Worm (Caenorhabditis elegans) whole organism, L1 larva: ENCODE measurements around the gene viro-2.

Experiments used
- C34B4.2 ChIP-seq: sonication (generic microtip); optimal IDR thresholded peaks from 2 replicates; lab custom pipeline; 2017; ENCODE audit warnings: mild to moderate bottlenecking, missing genetic modification characterization, missing compliant biosample characterization
- ama-1 ChIP-seq: fragments of 150-350 bp; optimal IDR thresholded peaks from 2 replicates; lab custom pipeline; 2014
- ceh-8 ChIP-seq: fragments of 200-800 bp; sonication (Bioruptor generic); optimal IDR thresholded peaks from 2 replicates; lab custom pipeline; 2018; ENCODE audit warnings: mild to moderate bottlenecking, missing genetic modification characterization, moderate library complexity, missing compliant biosample characterization
- ceh-82 ChIP-seq, 3 experiments: fragments of 150-350 bp in 1 of 3; sonication (generic microtip) in 2 of 3; optimal IDR thresholded peaks; 2 replicates each; lab custom pipeline; 2014 to 2017; ENCODE audit warnings: missing biosample characterization in 3 of 3, missing genetic modification characterization in 3 of 3
- ceh-88 ChIP-seq: fragments of 200-800 bp; sonication (Bioruptor generic); IDR thresholded peaks from 2 replicates; pipeline ENCODE4 v1.3.6; 2022; ENCODE audit warnings: missing genetic modification characterization, missing compliant biosample characterization
- ces-1 ChIP-seq: fragments of 150-350 bp; optimal IDR thresholded peaks from 2 replicates; lab custom pipeline; 2014; ENCODE audit warnings: missing biosample characterization, missing genetic modification reagents, missing genetic modification characterization
- efl-3 ChIP-seq: fragments of 200-800 bp; sonication (Bioruptor generic); optimal IDR thresholded peaks from 2 replicates; lab custom pipeline; 2018; ENCODE audit warnings: mild to moderate bottlenecking, missing genetic modification characterization, missing compliant biosample characterization
- egl-13 ChIP-seq: sonication (generic microtip); optimal IDR thresholded peaks from 2 replicates; lab custom pipeline; 2016; ENCODE audit warnings: missing genotype, missing genetic modification reagents, missing genetic modification characterization, missing compliant biosample characterization
- ets-5 ChIP-seq: fragments of 200-800 bp; sonication (Bioruptor generic); IDR thresholded peaks from 2 replicates; pipeline ENCODE4 v1.3.6; 2022; ENCODE audit warnings: missing genetic modification characterization, missing compliant biosample characterization
- fkh-10 ChIP-seq: sonication (generic microtip); optimal IDR thresholded peaks from 2 replicates; lab custom pipeline; 2017; ENCODE audit warnings: missing biosample characterization, missing genetic modification reagents, missing genetic modification characterization
- fkh-8 ChIP-seq: sonication (generic microtip); optimal IDR thresholded peaks from 2 replicates; lab custom pipeline; 2016; ENCODE audit warnings: mild to moderate bottlenecking, missing genetic modification characterization, missing compliant biosample characterization
- hlh-17 ChIP-seq: fragments of 200-800 bp; sonication (Bioruptor generic); optimal IDR thresholded peaks from 2 replicates; lab custom pipeline; 2018; ENCODE audit warnings: missing genetic modification characterization, mild to moderate bottlenecking, missing compliant biosample characterization, moderate library complexity, borderline replicate concordance
- hlh-4 ChIP-seq: sonication (generic microtip); optimal IDR thresholded peaks from 2 replicates; lab custom pipeline; 2016; ENCODE audit warnings: mild to moderate bottlenecking, missing genetic modification characterization, missing compliant biosample characterization
- hpl-2 ChIP-seq: fragments of 150-350 bp; optimal IDR thresholded peaks from 2 replicates; lab custom pipeline; 2014; ENCODE audit warnings: missing biosample characterization, missing genetic modification reagents, missing genetic modification characterization
- irx-1 ChIP-seq: sonication (generic microtip); optimal IDR thresholded peaks from 2 replicates; lab custom pipeline; 2016; ENCODE audit warnings: missing genetic modification characterization, missing compliant biosample characterization
- lin-14 ChIP-seq: fragments of 200-800 bp; sonication (Bioruptor generic); optimal IDR thresholded peaks from 2 replicates; lab custom pipeline; 2018; ENCODE audit warnings: mild to moderate bottlenecking, missing genetic modification characterization, moderate library complexity, missing compliant biosample characterization
- lin-15B ChIP-seq: fragments of 150-350 bp; sonication (generic microtip); optimal IDR thresholded peaks from 3 replicates; lab custom pipeline; 2014; ENCODE audit warnings: missing biosample characterization, missing genetic modification characterization
- lin-39 ChIP-seq: fragments of 150-350 bp; optimal IDR thresholded peaks from 2 replicates; lab custom pipeline; 2014; ENCODE audit warnings: missing biosample characterization, missing genetic modification reagents, missing genetic modification characterization
- lsy-2 ChIP-seq, 2 experiments: fragments of 150-350 bp; optimal IDR thresholded peaks; 2 replicates each; lab custom pipeline; 2014; ENCODE audit warnings: missing biosample characterization in 2 of 2, missing genetic modification characterization in 2 of 2
- mab-9 ChIP-seq: fragments of 200-800 bp; sonication (Bioruptor generic); IDR thresholded peaks from 2 replicates; pipeline ENCODE4 v1.3.6; 2022; ENCODE audit warnings: missing genetic modification reagents, missing genetic modification characterization, missing compliant biosample characterization
- mdl-1 ChIP-seq, 2 experiments: fragments of 150-350 bp; optimal IDR thresholded peaks; 2 replicates each; lab custom pipeline; 2014 to 2017; ENCODE audit warnings: missing biosample characterization in 2 of 2, missing genetic modification characterization in 2 of 2, inconsistent platforms in 1 of 2
- mef-2 ChIP-seq: fragments of 150-350 bp; optimal IDR thresholded peaks from 2 replicates; lab custom pipeline; 2014; ENCODE audit warnings: missing biosample characterization, missing genetic modification characterization
- mep-1 ChIP-seq: fragments of 150-350 bp; optimal IDR thresholded peaks from 2 replicates; lab custom pipeline; 2014; ENCODE audit warnings: missing biosample characterization, missing genetic modification characterization
- nhr-11 ChIP-seq: fragments of 150-350 bp; optimal IDR thresholded peaks from 2 replicates; lab custom pipeline; 2014; ENCODE audit warnings: missing biosample characterization, missing genetic modification characterization
- nhr-12 ChIP-seq: sonication (generic microtip); optimal IDR thresholded peaks from 2 replicates; lab custom pipeline; 2017; ENCODE audit warnings: missing biosample characterization, missing genetic modification characterization
- nhr-47 ChIP-seq: sonication (generic microtip); optimal IDR thresholded peaks from 2 replicates; lab custom pipeline; 2016; ENCODE audit warnings: mild to moderate bottlenecking, missing genetic modification characterization, moderate library complexity, missing compliant biosample characterization
- nhr-71 ChIP-seq: sonication (generic microtip); optimal IDR thresholded peaks from 2 replicates; lab custom pipeline; 2016; ENCODE audit warnings: mild to moderate bottlenecking, missing genetic modification characterization, moderate library complexity, missing compliant biosample characterization
- nhr-76 ChIP-seq: sonication (generic microtip); optimal IDR thresholded peaks from 2 replicates; lab custom pipeline; 2017; ENCODE audit warnings: missing biosample characterization, missing genetic modification characterization
- nhr-90 ChIP-seq: sonication (generic microtip); optimal IDR thresholded peaks from 2 replicates; lab custom pipeline; 2016; ENCODE audit warnings: mild to moderate bottlenecking, missing genetic modification characterization, missing compliant biosample characterization; ENCODE audit not compliant: poor library complexity
- pag-3 ChIP-seq: sonication (generic microtip); optimal IDR thresholded peaks from 2 replicates; lab custom pipeline; 2017; ENCODE audit warnings: missing genetic modification characterization, mild to moderate bottlenecking, missing compliant biosample characterization, antibody characterized with exemption, borderline replicate concordance; ENCODE audit not compliant: insufficient read depth
- pqm-1 ChIP-seq: sonication (generic microtip); optimal IDR thresholded peaks from 3 replicates; lab custom pipeline; 2017; ENCODE audit warnings: missing biosample characterization, missing genetic modification characterization
- skn-1 ChIP-seq: fragments of 150-350 bp; optimal IDR thresholded peaks from 2 replicates; lab custom pipeline; 2014; ENCODE audit warnings: missing biosample characterization, missing genetic modification characterization
- swsn-7 ChIP-seq: sonication (generic microtip); optimal IDR thresholded peaks from 2 replicates; lab custom pipeline; 2016; ENCODE audit warnings: missing genetic modification characterization, missing compliant biosample characterization
- unc-86 ChIP-seq: sonication (generic microtip); optimal IDR thresholded peaks from 2 replicates; lab custom pipeline; 2016; ENCODE audit warnings: missing genetic modification characterization, missing compliant biosample characterization
- unc-98 ChIP-seq: fragments of 200-800 bp; sonication (Bioruptor generic); IDR thresholded peaks from 2 replicates; pipeline ENCODE4 v1.3.6; 2022; ENCODE audit warnings: missing genetic modification characterization, missing compliant biosample characterization
- zag-1 ChIP-seq: fragments of 150-350 bp; optimal IDR thresholded peaks from 2 replicates; lab custom pipeline; 2014; ENCODE audit warnings: missing biosample characterization, missing genetic modification characterization

Gene viro-2

DNA sequence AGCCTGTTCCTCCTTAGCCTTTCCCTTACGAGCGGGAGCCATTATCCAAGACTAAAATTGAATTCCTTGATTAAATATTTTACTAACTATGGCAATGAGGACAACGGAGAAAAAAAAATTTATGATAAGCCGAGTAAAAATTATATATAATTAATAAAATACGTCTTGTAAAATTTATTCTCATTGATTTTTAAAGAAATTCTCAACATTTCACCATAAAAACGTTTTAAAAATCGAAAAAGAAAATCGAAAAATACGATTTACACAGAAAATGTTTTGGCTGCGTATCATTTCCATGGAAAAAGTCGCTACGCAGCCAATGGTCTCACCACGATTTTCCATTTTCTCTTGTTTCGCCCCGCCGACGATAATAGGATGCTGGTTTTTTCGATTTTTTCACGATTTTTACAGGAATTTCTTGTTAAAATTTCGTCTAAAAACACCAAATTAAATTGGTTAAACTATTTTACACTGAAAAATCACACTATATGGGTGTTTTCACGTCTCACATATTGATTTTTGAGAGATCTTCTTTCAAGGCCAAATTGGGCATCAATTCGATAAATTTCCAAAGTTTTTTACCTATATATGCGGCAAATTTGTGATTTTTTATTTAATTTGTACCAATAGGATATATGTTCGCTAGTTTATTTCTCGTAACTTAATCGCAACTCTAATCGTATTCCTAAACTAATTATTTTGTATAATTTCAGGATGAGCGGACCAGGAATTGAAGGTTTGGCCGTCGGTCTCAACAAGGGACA, 51.0 kb downstream of the viro-2 start, which contains the start of the genes rps-14 and rpl-36 (continued):
- no peak for TF ChIP-seq pag-3 (tag; lab: Kevin White, UChicago)
- peak; percentile 95 to 96 for TF ChIP-seq lsy-2 (tag; optimal IDR thresholded peaks at IDR 0.05; lab: Kevin White, UChicago)
- TF ChIP-seq zag-1 (tag; lab: Kevin White, UChicago), result peak; percentile 51
- peak; percentile 93 for TF ChIP-seq nhr-71
- TF ChIP-seq fkh-10 (GFP tag; lab: Kevin White, UChicago), result peak; percentile 66
- peak; percentile 88 for TF ChIP-seq fkh-8 (tag; lab: Kevin White, UChicago)
- TF ChIP-seq lin-14 (GFP tag; lab: Kevin White, UChicago), result peak; percentile 92
- peak; percentile 67 for TF ChIP-seq ceh-8
- TF ChIP-seq egl-13 (tag; lab: Kevin White, UChicago), result peak; percentile 71
- no peak for TF ChIP-seq unc-98 (GFP tag; lab: Robert Waterston, UW)
- peak; percentile 83 for TF ChIP-seq irx-1 (tag; lab: Kevin White, UChicago)
- TF ChIP-seq swsn-7, result peak; percentile 92
- peak in 1 of 2 experiments; percentile 82 for TF ChIP-seq mdl-1 (tag; optimal IDR thresholded peaks at IDR 0.05; lab: Kevin White, UChicago)
- peak; percentile 80 for TF ChIP-seq unc-86 (tag; lab: Kevin White, UChicago)
- TF ChIP-seq hlh-17 (GFP tag; lab: Kevin White, UChicago), result no peak
- no peak for TF ChIP-seq nhr-76
- TF ChIP-seq C34B4.2 (tag; lab: Kevin White, UChicago), result no peak
- TF ChIP-seq ces-1 (GFP tag; lab: Kevin White, UChicago), result no peak
- TF ChIP-seq skn-1 (tag; lab: Kevin White, UChicago), result peak; percentile 94
- TF ChIP-seq nhr-12 (tag; lab: Kevin White, UChicago), result no peak
- TF ChIP-seq ceh-88 (GFP tag; lab: Robert Waterston, UW), result peak; percentile 68
- peak; percentile 78 for TF ChIP-seq hpl-2 (GFP tag; lab: Kevin White, UChicago)
- peak; percentile 27 for TF ChIP-seq mef-2 (tag; lab: Kevin White, UChicago)
- TF ChIP-seq ceh-82 (tag; optimal IDR thresholded peaks at IDR 0.05; lab: Kevin White, UChicago), result peak; percentile 88 to 90 (median 89)
- peak; percentile 90 for TF ChIP-seq lin-15B (tag; lab: Kevin White, UChicago)
- TF ChIP-seq hlh-4 (tag; lab: Kevin White, UChicago), result no peak
- peak; percentile 30 for TF ChIP-seq nhr-11
- TF ChIP-seq pqm-1, result no peak
- peak; percentile 96 for TF ChIP-seq mep-1 (tag; lab: Kevin White, UChicago)
- TF ChIP-seq lin-39 (tag; lab: Kevin White, UChicago), result peak; percentile 62
- TF ChIP-seq mab-9 (GFP tag; lab: Robert Waterston, UW), result peak; percentile 59
- TF ChIP-seq ets-5 (GFP tag; lab: Robert Waterston, UW), result no peak
- TF ChIP-seq efl-3 (GFP tag; lab: Kevin White, UChicago), result no peak

ce11 chrIII:7180613-7181012, 51.9 kb downstream of the viro-2 start, which contains the start of gene ndab-2:
TSS of gene ndab-2 (plus strand) at chrIII:7180752.
- no peak for TF ChIP-seq mab-9 (GFP tag; lab: Robert Waterston, UW)
- peak; percentile 41 for TF ChIP-seq ama-1 (lab: Kevin White, UChicago)
- TF ChIP-seq nhr-90, result peak; percentile 5
- TF ChIP-seq nhr-47 (tag; lab: Kevin White, UChicago), result peak; percentile 18
- peak in 1 of 2 experiments; percentile 28 for TF ChIP-seq lsy-2 (tag; optimal IDR thresholded peaks at IDR 0.05; lab: Kevin White, UChicago)
